Worm (Caenorhabditis elegans) whole organism, L3 larva: ENCODE measurements around the gene sqv-7.

Source experiments
- daf-12 ChIP-seq: fragments of 150-350 bp; optimal IDR thresholded peaks from 2 replicates; lab custom pipeline; 2014; ENCODE audit warnings: missing biosample characterization, missing genetic modification reagents, missing genetic modification characterization
- nhr-28 ChIP-seq: fragments of 150-350 bp; optimal IDR thresholded peaks from 2 replicates; lab custom pipeline; 2014; ENCODE audit warnings: missing biosample characterization, missing genetic modification characterization
- unc-39 ChIP-seq: sonication (generic microtip); optimal IDR thresholded peaks from 4 replicates; lab custom pipeline; 2017; ENCODE audit warnings: missing biosample characterization, missing genetic modification characterization

ce11 chrII:6972185-6972737 is 40.2 kb downstream of the sqv-7 start, which contains the start of gene art-1:
- TF ChIP-seq nhr-28 (no peak), unc-39 (tag; lab: Kevin White, UChicago) (no peak), daf-12 (tag; lab: Kevin White, UChicago) (no peak)
